Fruit fly (Drosophila melanogaster) whole organism, embryonic: ENCODE measurements around the gene corn.

Experiments used
- ATbp ChIP-seq: fragments of 200-800 bp; sonication (Bioruptor generic); optimal IDR thresholded peaks from 2 replicates; lab custom pipeline; 2017; ENCODE audit warnings: missing biosample characterization, mild to moderate bottlenecking, missing genetic modification characterization, missing genetic modification reagents
- Bdp1 ChIP-seq: fragments of 200-800 bp; sonication (Bioruptor generic); optimal IDR thresholded peaks from 3 replicates; lab custom pipeline; 2016; ENCODE audit warnings: missing biosample characterization, missing genetic modification characterization
- CG10274 ChIP-seq: fragments of 200-800 bp; sonication (Bioruptor generic); optimal IDR thresholded peaks from 3 replicates; lab custom pipeline; 2017; ENCODE audit warnings: missing biosample characterization, mild to moderate bottlenecking, missing genetic modification characterization
- CG10366 ChIP-seq: fragments of 200-800 bp; sonication (Bioruptor generic); IDR thresholded peaks from 2 replicates; pipeline ENCODE4 v1.3.6; 2022; ENCODE audit warnings: missing biosample characterization, missing genetic modification characterization
- CG11456 ChIP-seq: fragments of 200-800 bp; sonication (Bioruptor generic); IDR thresholded peaks from 3 replicates; pipeline ENCODE4 v1.3.6; 2022; ENCODE audit warnings: missing biosample characterization, missing genetic modification characterization
- CG11504 ChIP-seq: fragments of 200-800 bp; sonication (Bioruptor generic); optimal IDR thresholded peaks from 3 replicates; lab custom pipeline; 2019; ENCODE audit warnings: missing biosample characterization, mild to moderate bottlenecking, missing genetic modification characterization, moderate library complexity
- CG11560 ChIP-seq: fragments of 200-800 bp; sonication (Bioruptor generic); IDR thresholded peaks from 3 replicates; pipeline ENCODE4 v1.3.6; 2022; ENCODE audit warnings: missing biosample characterization, missing genetic modification characterization
- CG13123 ChIP-seq: fragments of 200-800 bp; sonication (Bioruptor generic); optimal IDR thresholded peaks from 2 replicates; lab custom pipeline; 2016; ENCODE audit warnings: missing biosample characterization, missing genetic modification characterization
- CG15011 ChIP-seq: fragments of 200-800 bp; sonication (Bioruptor generic); optimal IDR thresholded peaks from 3 replicates; lab custom pipeline; 2018; ENCODE audit warnings: missing biosample characterization, mild to moderate bottlenecking, missing genetic modification characterization
- CG15073 ChIP-seq: fragments of 200-800 bp; sonication (Bioruptor generic); optimal IDR thresholded peaks from 2 replicates; lab custom pipeline; 2016; ENCODE audit warnings: missing biosample characterization, missing genetic modification characterization
- CG17912 ChIP-seq: fragments of 200-800 bp; sonication (Bioruptor generic); optimal IDR thresholded peaks from 2 replicates; lab custom pipeline; 2018; ENCODE audit warnings: missing biosample characterization, mild to moderate bottlenecking, missing genetic modification characterization
- CG2199 ChIP-seq: fragments of 200-800 bp; sonication (Bioruptor generic); IDR thresholded peaks from 3 replicates; pipeline ENCODE4 v1.3.6; 2022; ENCODE audit warnings: missing biosample characterization, missing genetic modification characterization
- CG3163 ChIP-seq: fragments of 200-800 bp; sonication (Bioruptor generic); optimal IDR thresholded peaks from 3 replicates; lab custom pipeline; 2016; ENCODE audit warnings: missing biosample characterization, missing genetic modification characterization
- CG32772 ChIP-seq: fragments of 200-800 bp; sonication (Bioruptor generic); IDR thresholded peaks from 2 replicates; pipeline ENCODE4 v1.3.6; 2022; ENCODE audit warnings: missing biosample characterization, missing genetic modification characterization
- CG4360 ChIP-seq: fragments of 200-800 bp; sonication (Bioruptor generic); IDR thresholded peaks from 2 replicates; pipeline ENCODE4 v1.3.6; 2022; ENCODE audit warnings: missing biosample characterization, missing genetic modification characterization
- CG4404 ChIP-seq: fragments of 200-800 bp; sonication (Bioruptor generic); IDR thresholded peaks from 2 replicates; pipeline ENCODE4 v1.3.6; 2022; ENCODE audit warnings: missing biosample characterization, missing genetic modification characterization
- CG7372 ChIP-seq: fragments of 200-800 bp; sonication (Bioruptor generic); IDR thresholded peaks from 2 replicates; pipeline ENCODE4 v1.3.6; 2022; ENCODE audit warnings: missing biosample characterization, missing genetic modification characterization
- CG7987 ChIP-seq: fragments of 200-800 bp; sonication (Bioruptor generic); optimal IDR thresholded peaks from 2 replicates; lab custom pipeline; 2018; ENCODE audit warnings: missing biosample characterization, mild to moderate bottlenecking, missing genetic modification characterization, moderate library complexity
- CHES-1-like ChIP-seq: fragments of 200-800 bp; sonication (Bioruptor generic); optimal IDR thresholded peaks from 2 replicates; lab custom pipeline; 2016; ENCODE audit warnings: missing biosample characterization, missing genetic modification characterization
- Dip2 ChIP-seq: fragments of 200-800 bp; sonication (Bioruptor generic); IDR thresholded peaks from 2 replicates; pipeline ENCODE4 v1.3.6; 2022; ENCODE audit warnings: missing biosample characterization, missing genetic modification characterization
- Dp ChIP-seq: fragments of 200-800 bp; sonication (Bioruptor generic); optimal IDR thresholded peaks from 2 replicates; lab custom pipeline; 2018; ENCODE audit warnings: missing biosample characterization, mild to moderate bottlenecking, missing genetic modification characterization, moderate library complexity
- Gug ChIP-seq: fragments of 200-800 bp; sonication (Bioruptor generic); IDR thresholded peaks from 4 replicates; pipeline ENCODE4 v1.3.6; 2022; ENCODE audit warnings: missing biosample characterization, missing genetic modification characterization
- Hey ChIP-seq: fragments of 200-800 bp; sonication (Bioruptor generic); optimal IDR thresholded peaks from 3 replicates; lab custom pipeline; 2018; ENCODE audit warnings: missing biosample characterization, mild to moderate bottlenecking, missing genetic modification characterization
- Jarid2 ChIP-seq: fragments of 200-800 bp; sonication (Bioruptor generic); optimal IDR thresholded peaks from 3 replicates; lab custom pipeline; 2017; ENCODE audit warnings: mild to moderate bottlenecking, missing biosample characterization, missing genetic modification reagents, missing genetic modification characterization
- Lhr ChIP-seq: fragments of 200-800 bp; sonication (Bioruptor generic); optimal IDR thresholded peaks from 3 replicates; lab custom pipeline; 2017; ENCODE audit warnings: mild to moderate bottlenecking, missing biosample characterization, missing genetic modification reagents, missing genetic modification characterization
- Med ChIP-seq: fragments of 200-800 bp; sonication (Bioruptor generic); peaks from one replicate; lab custom pipeline; 2016; ENCODE audit warnings: missing biosample characterization, missing genetic modification characterization, mild to moderate bottlenecking, inconsistent platforms, moderate library complexity
- Tbp ChIP-seq: fragments of >200 bp; optimal IDR thresholded peaks from 2 replicates; lab custom pipeline; 2018; ENCODE audit warnings: missing biosample characterization, missing genetic modification characterization
- Trl ChIP-seq, 3 experiments: fragments of >200 bp in 2 of 3; fragments of 200-800 bp in 1 of 3; sonication (Bioruptor generic) in 1 of 3; optimal IDR thresholded peaks; 2 replicates in 1 of 3; 3 replicates in 2 of 3; lab custom pipeline; 2016 to 2017; ENCODE audit warnings: missing biosample characterization in 1 of 3, missing genetic modification characterization in 1 of 3
- Usf ChIP-seq: fragments of 200-800 bp; sonication (Bioruptor generic); optimal IDR thresholded peaks from 2 replicates; lab custom pipeline; 2017; ENCODE audit warnings: missing genotype, missing biosample characterization, missing genetic modification characterization
- bigmax ChIP-seq: fragments of 200-800 bp; sonication (Bioruptor generic); optimal IDR thresholded peaks from 2 replicates; lab custom pipeline; 2018; ENCODE audit warnings: missing biosample characterization, mild to moderate bottlenecking, missing genetic modification characterization
- bowl ChIP-seq: fragments of 200-800 bp; sonication (Bioruptor generic); IDR thresholded peaks from 2 replicates; pipeline ENCODE4 v1.3.6; 2022; ENCODE audit warnings: missing biosample characterization, missing genetic modification characterization
- crol ChIP-seq: fragments of 200-800 bp; sonication (Bioruptor generic); IDR thresholded peaks from 2 replicates; pipeline ENCODE4 v1.3.6; 2022; ENCODE audit warnings: missing biosample characterization, missing genetic modification characterization
- emc ChIP-seq: fragments of 200-800 bp; sonication (Bioruptor generic); optimal IDR thresholded peaks from 2 replicates; lab custom pipeline; 2016; ENCODE audit warnings: missing biosample characterization, missing genetic modification characterization
- ewg ChIP-seq: fragments of 200-800 bp; sonication (Bioruptor generic); optimal IDR thresholded peaks from 3 replicates; lab custom pipeline; 2017; ENCODE audit warnings: mild to moderate bottlenecking, missing biosample characterization, missing genetic modification reagents, missing genetic modification characterization
- fu2 ChIP-seq: fragments of 200-800 bp; sonication (Bioruptor generic); optimal IDR thresholded peaks from 2 replicates; lab custom pipeline; 2016; ENCODE audit warnings: missing biosample characterization, missing genetic modification characterization
- hb ChIP-seq: fragments of 200-800 bp; sonication (Bioruptor generic); IDR thresholded peaks from 3 replicates; pipeline ENCODE4 v1.3.6; 2022; ENCODE audit warnings: missing biosample characterization, missing genetic modification characterization; ENCODE audit not compliant: partially characterized antibody
- kni ChIP-seq: fragments of 200-800 bp; sonication (Bioruptor generic); optimal IDR thresholded peaks from 3 replicates; lab custom pipeline; 2017; ENCODE audit warnings: mild to moderate bottlenecking, missing biosample characterization, missing genetic modification reagents, missing genetic modification characterization
- lbe ChIP-seq: fragments of 200-800 bp; sonication (Bioruptor generic); optimal IDR thresholded peaks from 2 replicates; lab custom pipeline; 2016; ENCODE audit warnings: missing biosample characterization, mild to moderate bottlenecking, missing genetic modification characterization
- mld ChIP-seq: fragments of 200-800 bp; sonication (Bioruptor generic); IDR thresholded peaks from 3 replicates; pipeline ENCODE4 v1.3.6; 2022; ENCODE audit warnings: missing biosample characterization, missing genetic modification characterization; ENCODE audit not compliant: partially characterized antibody
- nmo ChIP-seq: fragments of 200-800 bp; sonication (Bioruptor generic); optimal IDR thresholded peaks from 2 replicates; lab custom pipeline; 2018; ENCODE audit warnings: missing biosample characterization, mild to moderate bottlenecking, missing genetic modification characterization, moderate library complexity
- peb ChIP-seq: fragments of 200-800 bp; sonication (Bioruptor generic); IDR thresholded peaks from 2 replicates; pipeline ENCODE4 v1.3.6; 2022; ENCODE audit warnings: missing biosample characterization, missing genetic modification characterization
- run ChIP-seq: fragments of 200-800 bp; sonication (Bioruptor generic); optimal IDR thresholded peaks from 3 replicates; lab custom pipeline; 2018; ENCODE audit warnings: missing biosample characterization, mild to moderate bottlenecking, missing genetic modification characterization
- seq ChIP-seq: fragments of 200-800 bp; sonication (Bioruptor generic); IDR thresholded peaks from 2 replicates; pipeline ENCODE4 v1.3.6; 2022; ENCODE audit warnings: missing biosample characterization, missing genetic modification characterization
- sna ChIP-seq: fragments of 200-800 bp; sonication (Bioruptor generic); IDR thresholded peaks from 2 replicates; pipeline ENCODE4 v1.3.6; 2022; ENCODE audit warnings: missing biosample characterization, missing genetic modification characterization; ENCODE audit not compliant: partially characterized antibody
- stwl ChIP-seq: fragments of 200-800 bp; sonication (Bioruptor generic); optimal IDR thresholded peaks from 3 replicates; lab custom pipeline; 2018; ENCODE audit warnings: missing biosample characterization, mild to moderate bottlenecking, missing genetic modification characterization, moderate library complexity
- tio ChIP-seq: fragments of 200-800 bp; sonication (Bioruptor generic); optimal IDR thresholded peaks from 2 replicates; lab custom pipeline; 2017; ENCODE audit warnings: missing biosample characterization, missing genetic modification characterization, inconsistent platforms
- ttk ChIP-seq: fragments of 200-800 bp; sonication (Bioruptor generic); IDR thresholded peaks from 2 replicates; pipeline ENCODE4 v2.1.2; 2022; ENCODE audit warnings: missing biosample characterization, missing genetic modification characterization
- vvl ChIP-seq: fragments of 200-800 bp; sonication (Bioruptor generic); IDR thresholded peaks from 2 replicates; pipeline ENCODE4 v1.3.6; 2022; ENCODE audit warnings: missing biosample characterization, missing genetic modification characterization

Gene corn

DNA sequence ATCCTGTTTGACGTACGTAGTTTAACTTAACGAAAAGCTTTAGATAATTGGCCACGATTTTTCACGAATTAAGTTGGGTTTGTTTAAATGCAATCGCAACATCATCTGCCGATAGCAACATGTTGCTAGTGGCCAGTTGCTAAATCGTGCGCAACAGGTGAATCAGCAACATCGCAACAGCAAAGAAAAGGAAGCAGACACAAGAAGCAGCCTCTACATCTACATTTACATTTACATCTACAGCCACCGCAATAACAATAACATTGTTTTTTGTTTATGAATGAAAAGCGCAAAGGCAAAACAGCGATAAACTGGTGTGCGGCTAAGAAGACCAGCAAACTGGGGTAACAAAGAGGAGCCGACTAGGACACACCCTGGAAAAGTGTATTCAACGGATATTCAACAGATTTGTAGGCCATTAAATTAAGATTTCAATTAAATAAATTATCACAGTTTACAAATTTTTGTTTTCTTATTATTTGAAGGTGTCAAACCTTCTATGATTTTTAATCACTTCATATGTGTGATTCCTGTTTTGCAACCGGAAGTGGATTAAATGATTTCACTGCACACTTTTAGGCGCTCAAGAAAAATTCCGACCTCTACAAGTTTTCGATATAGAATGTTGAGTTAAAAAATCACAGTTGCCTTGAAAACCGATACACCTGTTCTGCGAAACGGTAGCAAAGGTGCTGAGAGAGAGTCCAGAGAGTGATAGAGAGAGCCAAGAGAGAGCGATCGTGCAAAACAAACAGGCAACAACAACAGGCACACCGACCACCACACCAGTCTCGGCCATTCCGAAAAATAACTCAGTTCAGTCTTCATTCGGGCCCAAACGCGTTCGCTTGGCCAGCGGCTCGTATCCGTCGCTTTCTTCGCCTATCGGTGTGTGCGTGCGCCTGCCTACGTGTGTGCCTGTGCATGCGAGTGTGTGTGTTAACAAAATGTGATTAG lies 22.9 kb downstream of the corn start, which contains the start of gene melt (continued):
- 0 out of 3 replicates have a peak, but pooled peaks have one; percentile 56 for TF ChIP-seq CG11456
- peak; percentile 99 for TF ChIP-seq CG4360 (GFP tag; lab: Robert Waterston, UW)
- no peak for TF ChIP-seq hb (GFP tag; lab: Robert Waterston, UW)
- TF ChIP-seq Dp (GFP tag; lab: Kevin White, UChicago) = no peak
- no peak for TF ChIP-seq CG17912 (GFP tag; lab: Kevin White, UChicago)
- TF ChIP-seq Dip2 = no peak
- peak; percentile 66 for TF ChIP-seq Bdp1 (GFP tag; lab: Kevin White, UChicago)
- TF ChIP-seq Usf (GFP tag; lab: Kevin White, UChicago) = peak; percentile 86
- peak; percentile 76; the same call in 1 of the 2 replicates for TF ChIP-seq ttk (GFP tag; lab: Robert Waterston, UW)
- TF ChIP-seq Trl (optimal IDR thresholded peaks at IDR 0.05; lab: Kevin White, UChicago) = peak; percentile 92
- TF ChIP-seq Trl (GFP tag; optimal IDR thresholded peaks at IDR 0.05; lab: Kevin White, UChicago) = peak; percentile 88
- peak; percentile 50; the same call in 1 of the 4 replicates for TF ChIP-seq Gug (GFP tag; lab: Robert Waterston, UW)
- peak; percentile 60 for TF ChIP-seq CG10366 (GFP tag; lab: Robert Waterston, UW)
- peak; percentile 82 for TF ChIP-seq CG10274 (GFP tag; lab: Kevin White, UChicago)
- TF ChIP-seq CG15011 = peak; percentile 84
- TF ChIP-seq Jarid2 (GFP tag; lab: Kevin White, UChicago) = peak; percentile 91
- no peak for TF ChIP-seq sna (GFP tag; lab: Robert Waterston, UW)
- TF ChIP-seq CG13123 (GFP tag; lab: Kevin White, UChicago) = peak; percentile 68
- TF ChIP-seq bowl (GFP tag; lab: Robert Waterston, UW) = peak; percentile 51; the same call in 1 of the 2 replicates
- peak; percentile 81 for TF ChIP-seq ATbp (GFP tag; lab: Kevin White, UChicago)
- TF ChIP-seq kni (GFP tag; lab: Kevin White, UChicago) = peak; percentile 72
- peak; percentile 93 for TF ChIP-seq tio (GFP tag; lab: Kevin White, UChicago)
- TF ChIP-seq CG11560 (tag; lab: Robert Waterston, UW) = peak; percentile 43; the same call in 1 of the 3 replicates
- no peak for TF ChIP-seq CG2199 (GFP tag; lab: Robert Waterston, UW)
- TF ChIP-seq CHES-1-like (GFP tag; lab: Kevin White, UChicago) = peak; percentile 77
- peak; percentile 88 for TF ChIP-seq fu2 (GFP tag; lab: Kevin White, UChicago)
- TF ChIP-seq CG11504 (tag; lab: Kevin White, UChicago) = peak; percentile 100
- TF ChIP-seq mld (GFP tag; lab: Robert Waterston, UW) = peak; percentile 54; the same call in 1 of the 3 replicates
- TF ChIP-seq emc (GFP tag; lab: Kevin White, UChicago) = peak; percentile 70
- TF ChIP-seq Lhr (GFP tag; lab: Kevin White, UChicago) = peak; percentile 72
- peak; percentile 69 for TF ChIP-seq CG3163
- peak; percentile 78 for TF ChIP-seq CG7372
- TF ChIP-seq CG4404 (GFP tag; lab: Robert Waterston, UW) = peak; percentile 82
- TF ChIP-seq Hey (tag; lab: Kevin White, UChicago) = no peak
- TF ChIP-seq bigmax (GFP tag; lab: Kevin White, UChicago) = no peak
- peak; percentile 64 for TF ChIP-seq lbe (GFP tag; lab: Kevin White, UChicago)
- peak; percentile 70 for TF ChIP-seq peb
- TF ChIP-seq ewg (GFP tag; lab: Kevin White, UChicago) = peak; percentile 74
- peak; percentile 55 for TF ChIP-seq CG32772 (GFP tag; lab: Robert Waterston, UW)
- TF ChIP-seq vvl (GFP tag; lab: Robert Waterston, UW) = peak; percentile 62
- peak; percentile 97 for TF ChIP-seq Med (GFP tag; lab: Kevin White, UChicago)
- TF ChIP-seq CG15073 (GFP tag; lab: Kevin White, UChicago) = peak; percentile 63
- TF ChIP-seq seq (GFP tag; lab: Robert Waterston, UW) = peak; percentile 58
- TF ChIP-seq run (tag; lab: Kevin White, UChicago) = peak; percentile 72
- TF ChIP-seq crol (GFP tag; lab: Robert Waterston, UW) = no peak
- peak; percentile 94 for TF ChIP-seq nmo
- no peak for TF ChIP-seq Tbp (GFP tag; lab: Kevin White, UChicago)
- peak; percentile 13 for TF ChIP-seq stwl (tag; lab: Kevin White, UChicago)
- peak; percentile 32 for TF ChIP-seq CG7987 (GFP tag; lab: Kevin White, UChicago)
